Fruit fly (Drosophila melanogaster): ENCODE results near the gene Pxn.

DNA sequence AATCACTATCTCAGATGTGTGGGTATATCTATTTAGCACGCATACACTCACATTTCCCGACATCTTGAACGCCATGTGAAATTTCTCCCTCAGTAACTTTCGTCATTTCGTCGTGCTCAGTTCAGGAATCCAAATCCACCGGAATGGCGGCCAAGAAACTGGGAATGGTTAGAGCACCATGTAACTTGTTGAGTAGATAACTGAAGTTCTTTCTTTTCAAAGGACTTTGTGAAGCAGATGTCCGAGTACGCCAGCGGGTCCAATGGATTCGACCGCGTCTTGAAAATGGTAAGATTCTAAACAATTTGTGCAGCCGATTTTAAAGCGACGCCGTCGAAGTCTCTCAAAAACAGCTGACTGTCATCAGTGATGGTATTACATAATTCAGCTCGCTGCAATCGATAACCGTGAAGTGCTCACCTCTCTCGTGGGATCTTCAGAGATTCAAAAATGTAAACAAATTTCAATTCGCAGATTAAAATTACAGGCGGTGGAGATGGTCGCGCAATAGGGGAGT is 30.6 kb downstream of the Pxn start, which contains the start of the genes CG16985 and CG12182:
- no peak for TF ChIP-seq CG8478 (optimal IDR thresholded peaks at IDR 0.05)
- TF ChIP-seq CTCF (optimal IDR thresholded peaks at IDR 0.05) = no peak
